Fruit fly (Drosophila melanogaster): ENCODE results near the gene CG32085.

CG32085 gene

dm6 chr3L:11625634-11626175 is 54.4 kb downstream of the CG32085 start, which contains the start of gene CG6083:
CG6083 (minus strand) TSS chr3L:11626125.
- TF ChIP-seq lz (GFP tag; optimal IDR thresholded peaks at IDR 0.05) (no peak), fd85E (GFP tag; optimal IDR thresholded peaks at IDR 0.05) (no peak), Hr39 (GFP tag; optimal IDR thresholded peaks at IDR 0.05) (no peak), CG7368 (GFP tag; optimal IDR thresholded peaks at IDR 0.05) (no peak), esn (GFP tag; optimal IDR thresholded peaks at IDR 0.05) (no peak), CG3919 (GFP tag; optimal IDR thresholded peaks at IDR 0.05) (no peak), fkh (GFP tag; optimal IDR thresholded peaks at IDR 0.05) (no peak), CG6792 (GFP tag; optimal IDR thresholded peaks at IDR 0.05) (no peak)

- no peak for TF ChIP-seq OdsH (GFP tag; optimal IDR thresholded peaks at IDR 0.05)
- no peak for TF ChIP-seq Met (GFP tag; optimal IDR thresholded peaks at IDR 0.05)
- no peak for TF ChIP-seq cyc (GFP tag; optimal IDR thresholded peaks at IDR 0.05)
- TF ChIP-seq CG10669 (GFP tag; optimal IDR thresholded peaks at IDR 0.05): no peak
- TF ChIP-seq Blimp-1 (GFP tag; optimal IDR thresholded peaks at IDR 0.05): no peak
- TF ChIP-seq CG34406 (GFP tag; optimal IDR thresholded peaks at IDR 0.05): no peak
- TF ChIP-seq pdm3 (GFP tag; optimal IDR thresholded peaks at IDR 0.05): no peak
- TF ChIP-seq Eip93F (GFP tag; optimal IDR thresholded peaks at IDR 0.05): no peak
- TF ChIP-seq CG6808 (GFP tag; optimal IDR thresholded peaks at IDR 0.05): no peak
- no peak for TF ChIP-seq fkh (GFP tag; optimal IDR thresholded peaks at IDR 0.05)
- no peak for TF ChIP-seq salr (GFP tag; optimal IDR thresholded peaks at IDR 0.05)
- TF ChIP-seq CG31627 (GFP tag; optimal IDR thresholded peaks at IDR 0.05): no peak
- TF ChIP-seq CG6854 (GFP tag; optimal IDR thresholded peaks at IDR 0.05): no peak
- no peak for TF ChIP-seq Hr38 (GFP tag; optimal IDR thresholded peaks at IDR 0.05)
- no peak for TF ChIP-seq Ets96B (tag; optimal IDR thresholded peaks at IDR 0.05)
- no peak for TF ChIP-seq CG11902 (GFP tag; optimal IDR thresholded peaks at IDR 0.05)
- no peak for TF ChIP-seq CG4318 (GFP tag; optimal IDR thresholded peaks at IDR 0.05)
- no peak for TF ChIP-seq svp (GFP tag)
- no peak for TF ChIP-seq CG7368 (GFP tag; optimal IDR thresholded peaks at IDR 0.05)
- TF ChIP-seq ss (GFP tag; optimal IDR thresholded peaks at IDR 0.05): no peak
Measured at dm6 chr3L:11624281-11624680, 55.9 kb downstream of the CG32085 start, which contains the start of gene Akr1B. Akr1B (minus strand) TSS chr3L:11624381.

DNA sequence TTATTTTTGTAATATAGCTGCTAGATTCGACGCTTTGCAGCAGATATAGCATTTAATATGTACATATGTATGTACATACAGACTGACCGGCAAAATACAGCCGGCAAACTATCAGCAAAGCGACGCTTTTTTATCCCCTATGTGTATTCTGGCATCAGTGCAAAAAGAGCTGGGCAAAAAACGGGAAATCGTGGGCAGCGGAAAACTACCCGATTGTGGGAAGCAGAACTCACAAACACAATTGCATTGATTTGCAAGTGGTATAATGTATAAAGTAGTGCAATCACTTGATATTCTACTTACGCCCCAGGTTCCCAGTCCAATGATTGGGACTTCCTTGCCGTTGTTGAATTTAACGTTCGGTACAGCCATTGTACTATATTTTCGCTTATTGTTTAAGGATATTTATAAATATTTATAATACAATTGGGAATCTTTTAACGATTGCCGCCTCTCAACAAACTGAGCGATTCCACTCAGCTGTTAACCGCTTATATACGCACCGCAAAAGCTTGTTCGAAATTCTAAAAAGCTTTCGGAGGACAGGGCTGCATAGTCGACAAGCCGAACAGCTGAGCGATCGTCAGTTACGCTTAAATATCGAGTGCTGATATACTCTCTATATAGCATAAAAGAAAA is 56.8 kb downstream of the CG32085 start:
- no peak for TF ChIP-seq lz (GFP tag; optimal IDR thresholded peaks at IDR 0.05)
- TF ChIP-seq topi (GFP tag; optimal IDR thresholded peaks at IDR 0.05): peak; percentile 12
- TF ChIP-seq CG8632 (GFP tag; optimal IDR thresholded peaks at IDR 0.05): no peak
- TF ChIP-seq CG34406 (GFP tag; optimal IDR thresholded peaks at IDR 0.05): no peak
- TF ChIP-seq CG6854 (GFP tag; optimal IDR thresholded peaks at IDR 0.05): peak; percentile 48
- TF ChIP-seq svp (GFP tag): peak; percentile 50
- TF ChIP-seq cyc (GFP tag; optimal IDR thresholded peaks at IDR 0.05): no peak
- TF ChIP-seq CG9139 (GFP tag; optimal IDR thresholded peaks at IDR 0.05): peak; percentile 18
- peak; percentile 42 to 53 for TF ChIP-seq ss (GFP tag; optimal IDR thresholded peaks at IDR 0.05)
- no peak for TF ChIP-seq Smox (GFP tag; optimal IDR thresholded peaks at IDR 0.05)
- no peak for TF ChIP-seq CG15336 (GFP tag; IDR thresholded peaks at IDR 0.05)
- TF ChIP-seq vri (GFP tag; optimal IDR thresholded peaks at IDR 0.05): peak; percentile 3
- TF ChIP-seq net (GFP tag; optimal IDR thresholded peaks at IDR 0.05): peak; percentile 7
- no peak for TF ChIP-seq Lpt (GFP tag; optimal IDR thresholded peaks at IDR 0.05)
- TF ChIP-seq Eip93F (GFP tag; optimal IDR thresholded peaks at IDR 0.05): peak; percentile 64
- no peak for TF ChIP-seq Hr38 (GFP tag; optimal IDR thresholded peaks at IDR 0.05)
- peak; percentile 25 for TF ChIP-seq esn (GFP tag; optimal IDR thresholded peaks at IDR 0.05)
- TF ChIP-seq Eip78C (GFP tag): peak; percentile 66
- TF ChIP-seq CG16779 (tag; optimal IDR thresholded peaks at IDR 0.05): peak; percentile 4
- TF ChIP-seq CG6808 (GFP tag; optimal IDR thresholded peaks at IDR 0.05): peak; percentile 17
- TF ChIP-seq dsx (GFP tag; optimal IDR thresholded peaks at IDR 0.05; ENCODE audit: poor library complexity, severe bottlenecking): peak; percentile 35
- peak; percentile 5 for TF ChIP-seq CG10669 (GFP tag; optimal IDR thresholded peaks at IDR 0.05)

Data from whole organism, prepupa.